Worm (Caenorhabditis elegans): ENCODE measurements around the gene W07G4.8.

The W07G4.8 gene

ce11 chrV:13004374-13004773 lies 45.0 kb downstream of the W07G4.8 start (continued):
- no peak for TF ChIP-seq F10E7.11 (tag; optimal IDR thresholded peaks at IDR 0.05)
- TF ChIP-seq ztf-3 (GFP tag; optimal IDR thresholded peaks at IDR 0.05): no peak
- TF ChIP-seq dpff-1 (tag; optimal IDR thresholded peaks at IDR 0.05): no peak
- TF ChIP-seq Y53G8AR.9 (GFP tag; conservative IDR thresholded peaks at IDR 0.05): no peak
- TF ChIP-seq ceh-91 (GFP tag; IDR thresholded peaks at IDR 0.05): no peak
- no peak for TF ChIP-seq Y67H2A.10 (GFP tag; conservative IDR thresholded peaks at IDR 0.05)
- no peak for TF ChIP-seq ccch-3 (GFP tag; optimal IDR thresholded peaks at IDR 0.05)
- TF ChIP-seq mel-28 (tag; optimal IDR thresholded peaks at IDR 0.05; ENCODE audit: borderline replicate concordance): no peak
- TF ChIP-seq hmg-1.2 (GFP tag; IDR thresholded peaks at IDR 0.05): no peak
- no peak for TF ChIP-seq madf-8 (GFP tag; conservative IDR thresholded peaks at IDR 0.05)

DNA sequence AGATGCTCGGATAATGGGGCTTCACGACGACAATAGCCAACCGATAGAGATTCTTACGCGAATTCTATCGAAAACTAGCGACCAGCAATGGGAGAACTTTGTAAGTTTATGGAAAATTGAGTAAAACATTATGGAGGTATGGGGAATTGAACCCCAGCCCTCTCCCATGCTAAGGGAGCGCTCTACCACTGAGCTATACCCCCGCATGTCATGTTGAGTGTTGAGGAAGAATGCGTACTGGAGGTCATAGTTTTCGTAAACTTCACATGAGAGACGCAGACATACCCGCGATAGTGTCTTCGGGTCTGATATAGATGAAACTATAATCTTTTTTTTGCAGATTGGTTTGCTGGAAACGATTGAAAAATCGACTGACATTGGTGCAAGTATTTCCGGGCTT lies 46.0 kb downstream of the W07G4.8 start:
- TF ChIP-seq hlh-26 (GFP tag; conservative IDR thresholded peaks at IDR 0.05) (no peak), hmg-20 (GFP tag; IDR thresholded peaks at IDR 0.05) (no peak; the same call in 1 of the 2 replicates), egrh-3 (GFP tag; IDR thresholded peaks at IDR 0.05) (no peak), F33H1.4 (GFP tag; IDR thresholded peaks at IDR 0.05) (no peak), madf-3 (GFP tag; IDR thresholded peaks at IDR 0.05) (no peak), nfya-2 (GFP tag; IDR thresholded peaks at IDR 0.05) (no peak), mel-28 (tag; optimal IDR thresholded peaks at IDR 0.05; ENCODE audit: borderline replicate concordance) (peak; percentile 22), mcd-1 (GFP tag; IDR thresholded peaks at IDR 0.05) (peak; percentile 59), Y56A3A.18 (GFP tag; IDR thresholded peaks at IDR 0.05) (peak; percentile 39; the same call in 1 of the 2 replicates), ceh-79 (tag; optimal IDR thresholded peaks at IDR 0.05) (no peak), F57C9.4 (tag; optimal IDR thresholded peaks at IDR 0.05) (no peak), chd-7 (tag; optimal IDR thresholded peaks at IDR 0.05) (peak; percentile 79), B0336.3 (GFP tag; IDR thresholded peaks at IDR 0.05) (peak; percentile 37), F23B12.7 (tag; optimal IDR thresholded peaks at IDR 0.05; ENCODE audit: insufficient read depth) (peak; percentile 76), ztf-26 (tag; optimal IDR thresholded peaks at IDR 0.05) (peak; percentile 51), akir-1 (GFP tag; optimal IDR thresholded peaks at IDR 0.05) (no peak), Y67H2A.10 (GFP tag; conservative IDR thresholded peaks at IDR 0.05) (no peak), lin-35 (GFP tag; optimal IDR thresholded peaks at IDR 0.05) (peak in 1 of 3 experiments; percentile 56), madf-6 (GFP tag; IDR thresholded peaks at IDR 0.05) (peak; percentile 65), ets-4 (GFP tag; optimal IDR thresholded peaks at IDR 0.05) (no peak), let-526 (GFP tag; IDR thresholded peaks at IDR 0.05) (0 out of 2 replicates have a peak, but pooled peaks have one; percentile 44), dpff-1 (tag; optimal IDR thresholded peaks at IDR 0.05) (no peak), nhr-27 (tag; optimal IDR thresholded peaks at IDR 0.05) (no peak), fkh-3 (tag; optimal IDR thresholded peaks at IDR 0.05) (peak; percentile 71), ztf-28 (GFP tag; IDR thresholded peaks at IDR 0.05) (no peak), Y79H2A.3 (GFP tag; conservative IDR thresholded peaks at IDR 0.05) (no peak), F57A8.1 (GFP tag; optimal IDR thresholded peaks at IDR 0.05) (peak; percentile 38), lsl-1 (GFP tag; optimal IDR thresholded peaks at IDR 0.05) (peak; percentile 38), Y53G8AR.9 (GFP tag; conservative IDR thresholded peaks at IDR 0.05) (peak; percentile 29; the same call in 1 of the 2 replicates), bed-2 (GFP tag; IDR thresholded peaks at IDR 0.05) (no peak), athp-1 (tag; optimal IDR thresholded peaks at IDR 0.05) (peak; percentile 50), B0019.2 (GFP tag; conservative IDR thresholded peaks at IDR 0.05) (no peak), unc-62 (GFP tag; optimal IDR thresholded peaks at IDR 0.05) (no peak), K12H6.12 (tag; optimal IDR thresholded peaks at IDR 0.05) (peak; percentile 58), F39B2.1 (GFP tag; IDR thresholded peaks at IDR 0.05) (no peak), attf-3 (GFP tag; conservative IDR thresholded peaks at IDR 0.05) (peak; percentile 58), K11D2.4 (GFP tag; IDR thresholded peaks at IDR 0.05) (no peak), nhr-80 (tag; optimal IDR thresholded peaks at IDR 0.05) (peak; percentile 43), madf-8 (GFP tag; conservative IDR thresholded peaks at IDR 0.05) (no peak), ztf-6 (GFP tag; IDR thresholded peaks at IDR 0.05) (0 out of 2 replicates have a peak, but pooled peaks have one; percentile 28), rpc-1 (optimal IDR thresholded peaks at IDR 0.05) (peak; percentile 90), rpc-1 (tag; optimal IDR thresholded peaks at IDR 0.05) (peak; percentile 77)

All from whole organism, young adult.